Worm (Caenorhabditis elegans) whole organism, midembryonic: ENCODE measurements around the gene T23F6.2.

Experiments used
- T22C8.4 ChIP-seq: fragments of 200-800 bp; sonication (Bioruptor generic); IDR thresholded peaks from 2 replicates; pipeline ENCODE4 v1.3.6; 2022; ENCODE audit warnings: missing genetic modification characterization, missing compliant biosample characterization
- cog-1 ChIP-seq: sonication (generic microtip); optimal IDR thresholded peaks from 2 replicates; lab custom pipeline; 2016; ENCODE audit warnings: missing genetic modification characterization, missing compliant biosample characterization
- flt-1 ChIP-seq: fragments of 200-800 bp; sonication (Bioruptor generic); IDR thresholded peaks from 2 replicates; pipeline ENCODE4 v1.3.6; 2022; ENCODE audit warnings: missing genetic modification characterization, missing compliant biosample characterization
- med-1 ChIP-seq: sonication (generic microtip); optimal IDR thresholded peaks from 2 replicates; lab custom pipeline; 2017; ENCODE audit warnings: missing genetic modification characterization, mild to moderate bottlenecking, missing compliant biosample characterization, antibody characterized with exemption, missing genetic modification reagents; ENCODE audit not compliant: insufficient read depth
- ref-1 ChIP-seq: fragments of 200-800 bp; sonication (Bioruptor generic); conservative IDR thresholded peaks from 2 replicates; pipeline ENCODE4 v1.3.6; 2022; ENCODE audit warnings: missing genetic modification reagents, missing genetic modification characterization, missing compliant biosample characterization
- tab-1 ChIP-seq: fragments of 200-800 bp; sonication (Bioruptor generic); IDR thresholded peaks from 2 replicates; pipeline ENCODE4 v1.3.6; 2022; ENCODE audit warnings: missing genetic modification characterization, missing compliant biosample characterization
- ztf-23 ChIP-seq: fragments of 200-800 bp; sonication (Bioruptor generic); IDR thresholded peaks from 2 replicates; pipeline ENCODE4 v1.3.6; 2022; ENCODE audit warnings: missing genetic modification reagents, missing genetic modification characterization, missing compliant biosample characterization
- ztf-29 ChIP-seq: fragments of 200-800 bp; sonication (Bioruptor generic); IDR thresholded peaks from 2 replicates; pipeline ENCODE4 v1.3.6; 2022; ENCODE audit warnings: missing genetic modification reagents, missing genetic modification characterization, missing compliant biosample characterization

ce11 chrIV:12725228-12725627 lies 4.1 kb downstream of the T23F6.2 start:
- TF ChIP-seq ztf-29 (GFP tag; lab: Robert Waterston, UW) (no peak), cog-1 (tag; lab: Kevin White, UChicago) (no peak), ztf-23 (GFP tag; lab: Robert Waterston, UW) (no peak), T22C8.4 (GFP tag; lab: Robert Waterston, UW) (no peak), tab-1 (GFP tag; lab: Robert Waterston, UW) (no peak), ref-1 (GFP tag; lab: Robert Waterston, UW) (no peak), flt-1 (GFP tag; lab: Robert Waterston, UW) (no peak), med-1 (no peak)
